Fruit fly (Drosophila melanogaster): Measurements from ENCODE around the gene Best1.
A peak's percentile ranks its signal among the peaks of the same experiment; 100 is the strongest.

Best1 gene

DNA sequence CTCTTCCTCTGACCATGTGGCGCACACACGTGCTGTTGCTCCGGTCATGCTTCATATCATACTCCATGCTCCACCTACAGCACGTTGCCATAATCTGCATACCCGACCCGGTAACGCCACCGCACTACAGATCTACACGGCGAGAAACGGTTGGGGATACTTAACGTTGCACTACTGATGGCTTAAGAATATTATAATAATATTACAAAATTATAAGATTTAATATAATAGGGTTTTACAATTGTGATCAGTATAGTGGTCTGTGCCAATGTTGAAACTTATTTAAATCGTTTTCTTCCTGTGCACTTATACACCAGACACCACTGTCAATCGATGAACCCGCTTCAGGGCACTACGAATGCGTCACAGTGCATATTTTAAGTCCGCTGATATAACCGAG lies 43.1 kb upstream of the Best1 start (continued):
- peak; percentile 16 for TF ChIP-seq MTF-1 (GFP tag; optimal IDR thresholded peaks at IDR 0.05; ENCODE audit: borderline replicate concordance)
- peak; percentile 84 for TF ChIP-seq lmd (GFP tag; IDR thresholded peaks at IDR 0.05)
- no peak; the same call in 1 of the 2 replicates for TF ChIP-seq gt (GFP tag; IDR thresholded peaks at IDR 0.05)
- TF ChIP-seq CG7556 (GFP tag; optimal IDR thresholded peaks at IDR 0.05): no peak
- peak; percentile 50; the same call in 1 of the 2 replicates for TF ChIP-seq peb (GFP tag; IDR thresholded peaks at IDR 0.05)
- TF ChIP-seq CoRest (tag; optimal IDR thresholded peaks at IDR 0.05): no peak
- peak; percentile 59 for TF ChIP-seq Med (GFP tag)
- TF ChIP-seq CG9437 (GFP tag; optimal IDR thresholded peaks at IDR 0.05): peak; percentile 42
- peak; percentile 26 for TF ChIP-seq run (tag; optimal IDR thresholded peaks at IDR 0.05)
- TF ChIP-seq CG32772 (GFP tag; IDR thresholded peaks at IDR 0.05): peak; percentile 81
- TF ChIP-seq CG2889 (GFP tag; IDR thresholded peaks at IDR 0.05): 0 out of 3 replicates have a peak, but pooled peaks have one; percentile 57
- TF ChIP-seq ind (GFP tag; optimal IDR thresholded peaks at IDR 0.05): peak; percentile 65
- TF ChIP-seq CG13296 (GFP tag; optimal IDR thresholded peaks at IDR 0.05): peak; percentile 38
- peak; percentile 69 for TF ChIP-seq CG4730 (GFP tag; IDR thresholded peaks at IDR 0.05)
- TF ChIP-seq jumu (GFP tag; optimal IDR thresholded peaks at IDR 0.05): no peak
- TF ChIP-seq CG31224 (GFP tag; IDR thresholded peaks at IDR 0.05): peak; percentile 66
- peak; percentile 46 for TF ChIP-seq Lhr (GFP tag; optimal IDR thresholded peaks at IDR 0.05)
- TF ChIP-seq lab (GFP tag; optimal IDR thresholded peaks at IDR 0.05): peak; percentile 74
- peak; percentile 42 for TF ChIP-seq CG12942 (GFP tag; optimal IDR thresholded peaks at IDR 0.05)
- peak; percentile 30 for TF ChIP-seq CG18619 (GFP tag; optimal IDR thresholded peaks at IDR 0.05)
- TF ChIP-seq CG12659 (GFP tag; optimal IDR thresholded peaks at IDR 0.05): peak; percentile 54
- TF ChIP-seq gsb (GFP tag; IDR thresholded peaks at IDR 0.05): 0 out of 2 replicates have a peak, but pooled peaks have one; percentile 18
- peak; percentile 60; the same call in 1 of the 2 replicates for TF ChIP-seq dimm (GFP tag; IDR thresholded peaks at IDR 0.05)
- peak; percentile 43 for TF ChIP-seq CG10209 (GFP tag; optimal IDR thresholded peaks at IDR 0.05)
- no peak for TF ChIP-seq ato (GFP tag; IDR thresholded peaks at IDR 0.05; ENCODE audit: partially characterized antibody)
- TF ChIP-seq tio (GFP tag; optimal IDR thresholded peaks at IDR 0.05): peak; percentile 12
- TF ChIP-seq mirr (GFP tag; optimal IDR thresholded peaks at IDR 0.05): no peak
- no peak for TF ChIP-seq ac (GFP tag; optimal IDR thresholded peaks at IDR 0.05)
- TF ChIP-seq Sox102F (GFP tag; optimal IDR thresholded peaks at IDR 0.05): peak; percentile 88
- 0 out of 2 replicates have a peak, but pooled peaks have one; percentile 26 for TF ChIP-seq CG10959 (GFP tag; IDR thresholded peaks at IDR 0.05)
- peak; percentile 16 for TF ChIP-seq Hsf (GFP tag; optimal IDR thresholded peaks at IDR 0.05)
- no peak for TF ChIP-seq Side (GFP tag; optimal IDR thresholded peaks at IDR 0.05)
- TF ChIP-seq slbo (GFP tag; IDR thresholded peaks at IDR 0.05): peak; percentile 64
- TF ChIP-seq ap (GFP tag; IDR thresholded peaks at IDR 0.05): peak; percentile 62
- TF ChIP-seq CG9609 (GFP tag; optimal IDR thresholded peaks at IDR 0.05): no peak
- TF ChIP-seq CG17328 (GFP tag; IDR thresholded peaks at IDR 0.05): peak; percentile 77
- peak; percentile 65 for TF ChIP-seq ewg (GFP tag; optimal IDR thresholded peaks at IDR 0.05)
- peak; percentile 64 for TF ChIP-seq CG17385 (GFP tag; optimal IDR thresholded peaks at IDR 0.05)
- TF ChIP-seq Drgx (GFP tag; IDR thresholded peaks at IDR 0.05): peak; percentile 89
- TF ChIP-seq z (GFP tag; IDR thresholded peaks at IDR 0.05): no peak
- TF ChIP-seq CG43689 (GFP tag; IDR thresholded peaks at IDR 0.05): peak; percentile 57; the same call in 1 of the 2 replicates
- peak; percentile 43 for TF ChIP-seq Dek (tag; optimal IDR thresholded peaks at IDR 0.05)
- peak; percentile 82 for TF ChIP-seq Oli (tag; optimal IDR thresholded peaks at IDR 0.05)
- TF ChIP-seq Gsc (GFP tag; IDR thresholded peaks at IDR 0.05): peak; percentile 59
- peak; percentile 20 for TF ChIP-seq CG10274 (GFP tag; optimal IDR thresholded peaks at IDR 0.05)
- TF ChIP-seq sim (GFP tag; IDR thresholded peaks at IDR 0.05): peak; percentile 18; the same call in 1 of the 2 replicates
- TF ChIP-seq Xbp1 (GFP tag; optimal IDR thresholded peaks at IDR 0.05): peak; percentile 68
- peak; percentile 83 for TF ChIP-seq Blimp-1 (GFP tag; optimal IDR thresholded peaks at IDR 0.05)
- TF ChIP-seq CG14014 (GFP tag; IDR thresholded peaks at IDR 0.05): peak; percentile 46; the same call in 1 of the 2 replicates
- peak; percentile 59; the same call in 1 of the 3 replicates for TF ChIP-seq CG2199 (GFP tag; IDR thresholded peaks at IDR 0.05)
- TF ChIP-seq sr (GFP tag; IDR thresholded peaks at IDR 0.05): peak; percentile 65
